Worm (Caenorhabditis elegans): ENCODE measurements around the gene K09F5.6.

DNA sequence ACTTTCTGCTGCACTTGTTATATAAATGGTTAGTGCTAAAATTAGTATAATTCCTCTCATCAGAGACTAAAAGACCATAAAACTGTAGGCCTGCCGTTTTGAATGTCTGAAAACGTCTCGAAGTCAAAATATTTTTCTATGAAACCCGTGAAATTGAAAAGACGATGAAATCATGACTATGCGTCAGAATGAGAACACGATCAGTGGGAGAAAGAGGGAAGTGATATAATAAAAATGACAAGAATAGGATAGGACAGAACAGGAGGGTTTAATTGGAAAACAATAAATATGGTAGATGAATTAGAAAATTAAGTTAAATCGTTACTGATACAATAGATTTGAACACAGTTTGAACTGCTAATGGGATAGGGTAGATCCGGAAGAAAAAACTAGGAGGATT, 48.4 kb upstream of the K09F5.6 start, which contains the start of gene F27D9.7:
- TF ChIP-seq him-1 (tag; optimal IDR thresholded peaks at IDR 0.05) (no peak), rpc-1 (optimal IDR thresholded peaks at IDR 0.05) (no peak), rpc-1 (tag; optimal IDR thresholded peaks at IDR 0.05) (no peak), athp-1 (tag; optimal IDR thresholded peaks at IDR 0.05) (no peak), Y56A3A.18 (GFP tag; IDR thresholded peaks at IDR 0.05) (no peak), ztf-3 (GFP tag; optimal IDR thresholded peaks at IDR 0.05) (no peak)

Measured in whole organism, young adult.